Worm (Caenorhabditis elegans) whole organism, young adult: ENCODE measurements around the gene fbxb-65.

Source experiments
- B0019.2 ChIP-seq: fragments of 200-800 bp; sonication (Bioruptor generic); conservative IDR thresholded peaks from 2 replicates; pipeline ENCODE4 v1.3.6; 2022; ENCODE audit warnings: missing genetic modification reagents, missing genetic modification characterization, missing compliant biosample characterization
- F37B4.10 ChIP-seq: fragments of 200-800 bp; sonication (Bioruptor generic); IDR thresholded peaks from 2 replicates; pipeline ENCODE4 v1.3.6; 2022; ENCODE audit warnings: missing genetic modification characterization, missing compliant biosample characterization
- F39B2.1 ChIP-seq: fragments of 200-800 bp; sonication (Bioruptor generic); IDR thresholded peaks from 2 replicates; pipeline ENCODE4 v1.3.6; 2022; ENCODE audit warnings: missing genetic modification reagents, missing genetic modification characterization, missing compliant biosample characterization
- F55B11.4 ChIP-seq: sonication (generic microtip); optimal IDR thresholded peaks from 2 replicates; lab custom pipeline; 2016; ENCODE audit warnings: missing compliant biosample characterization, missing genetic modification characterization, borderline replicate concordance; ENCODE audit not compliant: insufficient read depth
- F57C9.4 ChIP-seq: sonication (generic microtip); optimal IDR thresholded peaks from 2 replicates; lab custom pipeline; 2017; ENCODE audit warnings: mild to moderate bottlenecking, missing genetic modification characterization, missing compliant biosample characterization
- Y53G8AR.9 ChIP-seq: fragments of 200-800 bp; sonication (Bioruptor generic); conservative IDR thresholded peaks from 2 replicates; pipeline ENCODE4 v1.3.6; 2022; ENCODE audit warnings: missing genetic modification reagents, missing genetic modification characterization, missing compliant biosample characterization
- Y67H2A.10 ChIP-seq: fragments of 200-800 bp; sonication (Bioruptor generic); conservative IDR thresholded peaks from 2 replicates; pipeline ENCODE4 v1.3.6; 2022; ENCODE audit warnings: missing genetic modification reagents, missing genetic modification characterization, missing compliant biosample characterization
- akir-1 ChIP-seq: fragments of 200-800 bp; sonication (Bioruptor generic); optimal IDR thresholded peaks from 2 replicates; lab custom pipeline; 2018; ENCODE audit warnings: mild to moderate bottlenecking, missing genetic modification characterization, moderate library complexity, missing compliant biosample characterization
- aptf-2 ChIP-seq: fragments of 200-800 bp; sonication (Bioruptor generic); conservative IDR thresholded peaks from 2 replicates; pipeline ENCODE4 v1.3.6; 2022; ENCODE audit warnings: missing genetic modification reagents, missing genetic modification characterization, missing compliant biosample characterization
- aptf-3 ChIP-seq: fragments of 200-800 bp; sonication (Bioruptor generic); IDR thresholded peaks from 2 replicates; pipeline ENCODE4 v1.3.6; 2022; ENCODE audit warnings: missing genetic modification characterization, missing compliant biosample characterization
- athp-1 ChIP-seq: sonication (generic microtip); optimal IDR thresholded peaks from 2 replicates; lab custom pipeline; 2017; ENCODE audit warnings: mild to moderate bottlenecking, missing genetic modification characterization, missing compliant biosample characterization
- attf-6 ChIP-seq: fragments of 200-800 bp; sonication (Bioruptor generic); IDR thresholded peaks from 2 replicates; pipeline ENCODE4 v1.3.6; 2022; ENCODE audit warnings: missing genetic modification reagents, missing genetic modification characterization, missing compliant biosample characterization
- bed-1 ChIP-seq: fragments of 200-800 bp; sonication (Bioruptor generic); IDR thresholded peaks from 2 replicates; pipeline ENCODE4 v1.3.6; 2022; ENCODE audit warnings: missing genetic modification reagents, missing genetic modification characterization, missing compliant biosample characterization
- ceh-100 ChIP-seq: fragments of 200-800 bp; sonication (Bioruptor generic); IDR thresholded peaks from 2 replicates; pipeline ENCODE4 v1.3.6; 2022; ENCODE audit warnings: missing genetic modification reagents, missing genetic modification characterization, missing compliant biosample characterization
- ceh-40 ChIP-seq: fragments of 200-800 bp; sonication (Bioruptor generic); IDR thresholded peaks from 2 replicates; pipeline ENCODE4 v1.3.6; 2022; ENCODE audit warnings: missing genetic modification characterization, missing compliant biosample characterization
- ceh-91 ChIP-seq: fragments of 200-800 bp; sonication (Bioruptor generic); IDR thresholded peaks from 2 replicates; pipeline ENCODE4 v1.3.6; 2022; ENCODE audit warnings: missing genetic modification reagents, missing genetic modification characterization, missing compliant biosample characterization
- dpff-1 ChIP-seq: sonication (generic microtip); optimal IDR thresholded peaks from 2 replicates; lab custom pipeline; 2017; ENCODE audit warnings: mild to moderate bottlenecking, missing genetic modification characterization, missing compliant biosample characterization
- dpl-1 ChIP-seq: fragments of 150-350 bp; optimal IDR thresholded peaks from 2 replicates; lab custom pipeline; 2014; ENCODE audit warnings: missing biosample characterization, missing genetic modification reagents, missing genetic modification characterization
- egl-44 ChIP-seq: fragments of 200-800 bp; sonication (Bioruptor generic); IDR thresholded peaks from 2 replicates; pipeline ENCODE4 v1.3.6; 2022; ENCODE audit warnings: missing genetic modification reagents, missing genetic modification characterization, missing compliant biosample characterization
- fkh-3 ChIP-seq: sonication (generic microtip); optimal IDR thresholded peaks from 2 replicates; lab custom pipeline; 2016; ENCODE audit warnings: mild to moderate bottlenecking, missing genetic modification characterization, missing compliant biosample characterization
- gei-17 ChIP-seq: fragments of 200-800 bp; sonication (Bioruptor generic); optimal IDR thresholded peaks from 2 replicates; lab custom pipeline; 2018; ENCODE audit warnings: mild to moderate bottlenecking, missing genetic modification characterization, missing compliant biosample characterization
- him-1 ChIP-seq: sonication (generic microtip); optimal IDR thresholded peaks from 2 replicates; lab custom pipeline; 2016; ENCODE audit warnings: missing genotype, missing genetic modification reagents, missing genetic modification characterization, missing compliant biosample characterization
- hrde-1 ChIP-seq: sonication (generic microtip); optimal IDR thresholded peaks from 2 replicates; lab custom pipeline; 2016; ENCODE audit warnings: missing genetic modification characterization, mild to moderate bottlenecking, missing compliant biosample characterization, moderate library complexity, missing genotype, missing genetic modification reagents, borderline replicate concordance
- hsf-1 ChIP-seq: fragments of 200-800 bp; sonication (Bioruptor generic); IDR thresholded peaks from 2 replicates; pipeline ENCODE4 v1.3.6; 2022; ENCODE audit warnings: missing genetic modification reagents, missing genetic modification characterization, missing compliant biosample characterization
- lir-1 ChIP-seq: fragments of 200-800 bp; sonication (Bioruptor generic); conservative IDR thresholded peaks from 2 replicates; pipeline ENCODE4 v1.3.6; 2022; ENCODE audit warnings: missing genetic modification reagents, missing genetic modification characterization, missing compliant biosample characterization
- madf-6 ChIP-seq: fragments of 200-800 bp; sonication (Bioruptor generic); IDR thresholded peaks from 2 replicates; pipeline ENCODE4 v1.3.6; 2022; ENCODE audit warnings: missing genetic modification reagents, missing genetic modification characterization, missing compliant biosample characterization
- madf-8 ChIP-seq: fragments of 200-800 bp; sonication (Bioruptor generic); conservative IDR thresholded peaks from 2 replicates; pipeline ENCODE4 v1.3.6; 2022; ENCODE audit warnings: missing genetic modification reagents, missing genetic modification characterization, missing compliant biosample characterization
- mcd-1 ChIP-seq: fragments of 200-800 bp; sonication (Bioruptor generic); IDR thresholded peaks from 2 replicates; pipeline ENCODE4 v1.3.6; 2022; ENCODE audit warnings: missing genetic modification reagents, missing genetic modification characterization, missing compliant biosample characterization
- mel-28 ChIP-seq: sonication (generic microtip); optimal IDR thresholded peaks from 2 replicates; lab custom pipeline; 2016; ENCODE audit warnings: borderline replicate concordance, mild to moderate bottlenecking, missing genetic modification characterization, missing compliant biosample characterization
- nhr-179 ChIP-seq: sonication (generic microtip); optimal IDR thresholded peaks from 2 replicates; lab custom pipeline; 2016; ENCODE audit warnings: mild to moderate bottlenecking, missing genetic modification characterization, missing compliant biosample characterization
- rpc-1 ChIP-seq, 2 experiments: fragments of 150-350 bp in 1 of 2; sonication (generic microtip) in 1 of 2; optimal IDR thresholded peaks; 2 replicates each; lab custom pipeline; 2014 to 2018; ENCODE audit warnings: missing biosample characterization in 1 of 2, missing genetic modification characterization in 1 of 2, missing genetic modification reagents in 1 of 2, missing genotype in 1 of 2
- snpc-1.1 ChIP-seq: sonication (generic microtip); optimal IDR thresholded peaks from 2 replicates; lab custom pipeline; 2017; ENCODE audit warnings: missing genetic modification characterization, mild to moderate bottlenecking, missing compliant biosample characterization, antibody characterized with exemption, moderate library complexity, missing genotype, missing genetic modification reagents; ENCODE audit not compliant: insufficient read depth
- snpc-3.4 ChIP-seq: sonication (generic microtip); optimal IDR thresholded peaks from 2 replicates; lab custom pipeline; 2017; ENCODE audit warnings: missing genetic modification characterization, mild to moderate bottlenecking, missing compliant biosample characterization, antibody characterized with exemption, moderate library complexity, missing genotype, missing genetic modification reagents
- snpc-4 ChIP-seq, 5 experiments: fragments of 150-350 bp in 1 of 5; sonication (generic microtip) in 4 of 5; optimal IDR thresholded peaks; 2 replicates each; lab custom pipeline; 2014 to 2018; ENCODE audit warnings: missing genetic modification characterization in 5 of 5, missing biosample characterization in 3 of 5, antibody characterized with exemption in 2 of 5, mild to moderate bottlenecking in 2 of 5, missing compliant biosample characterization in 2 of 5, missing genotype in 2 of 5, moderate library complexity in 2 of 5, missing genetic modification reagents in 1 of 5
- tbp1 ChIP-seq: fragments of 200-800 bp; sonication (Bioruptor generic); optimal IDR thresholded peaks from 2 replicates; lab custom pipeline; 2018; ENCODE audit warnings: mild to moderate bottlenecking, missing genetic modification characterization, missing compliant biosample characterization
- tbx-9 ChIP-seq: sonication (generic microtip); optimal IDR thresholded peaks from 2 replicates; lab custom pipeline; 2016; ENCODE audit warnings: borderline replicate concordance, missing genetic modification characterization, inconsistent platforms, missing compliant biosample characterization
- unc-62 ChIP-seq: fragments of 150-350 bp; optimal IDR thresholded peaks from 2 replicates; lab custom pipeline; 2014; ENCODE audit warnings: missing biosample characterization, missing genetic modification reagents, missing genetic modification characterization
- zim-3 ChIP-seq: sonication (generic microtip); optimal IDR thresholded peaks from 2 replicates; lab custom pipeline; 2017; ENCODE audit warnings: mild to moderate bottlenecking, missing genetic modification characterization, moderate library complexity, missing compliant biosample characterization
- ztf-18 ChIP-seq: sonication (generic microtip); optimal IDR thresholded peaks from 2 replicates; lab custom pipeline; 2016; ENCODE audit warnings: missing genotype, mild to moderate bottlenecking, missing genetic modification characterization, missing compliant biosample characterization
- ztf-25 ChIP-seq: fragments of 200-800 bp; sonication (Bioruptor generic); IDR thresholded peaks from 2 replicates; pipeline ENCODE4 v1.3.6; 2022; ENCODE audit warnings: missing genetic modification reagents, missing genetic modification characterization, missing compliant biosample characterization

fbxb-65 gene

DNA sequence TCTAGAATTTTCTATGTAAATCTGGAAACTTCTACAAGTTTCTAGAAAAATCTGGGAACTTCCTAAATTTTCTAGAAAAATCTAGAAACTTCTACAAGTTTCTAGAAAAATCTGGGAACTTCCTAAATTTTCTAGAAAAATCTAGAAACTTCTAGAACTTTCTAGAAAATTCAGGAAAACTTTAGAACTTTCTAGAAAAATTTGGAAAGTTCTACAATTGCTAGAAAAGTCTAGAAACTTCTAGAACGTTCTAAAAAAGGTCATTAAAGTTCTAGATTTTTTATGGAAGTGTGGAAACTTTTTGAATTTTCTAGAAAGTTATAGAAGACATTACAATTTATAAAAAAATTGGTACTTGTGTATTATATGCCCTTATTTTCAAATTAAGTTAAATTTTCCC is 36.3 kb upstream of the fbxb-65 start, which contains the start of gene F55C9.5:
TSS of gene F55C9.5 (minus strand) at position 101 of the 400 bp plus-strand sequence.
- TF ChIP-seq rpc-1 (optimal IDR thresholded peaks at IDR 0.05; lab: Kevin White, UChicago): peak; percentile 12
- no peak for TF ChIP-seq rpc-1 (tag; optimal IDR thresholded peaks at IDR 0.05; lab: Kevin White, UChicago)
- peak; percentile 81 for TF ChIP-seq hsf-1
- TF ChIP-seq Y53G8AR.9: no peak

DNA sequence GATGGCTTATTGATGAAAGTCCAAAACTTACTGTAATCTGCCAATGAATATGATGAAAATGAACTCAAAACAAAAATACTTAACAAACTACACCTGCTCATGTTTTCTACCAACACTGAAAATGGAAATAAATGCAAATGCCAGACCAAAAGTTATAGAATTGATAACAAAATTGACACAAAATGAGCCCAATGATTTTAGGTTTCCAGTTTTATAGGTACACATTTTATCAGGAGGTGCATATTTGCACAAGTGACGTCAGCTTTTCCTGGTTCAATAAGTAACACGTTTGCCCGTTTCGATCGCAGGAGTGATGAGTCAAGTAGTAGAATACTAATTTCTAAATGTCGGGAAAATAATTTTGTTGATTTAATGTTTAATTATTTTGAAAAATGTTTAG is 32.6 kb upstream of the fbxb-65 start, which contains the start of gene F55C9.6:
TSS of gene F55C9.6 (minus strand) at position 101 of the 400 bp plus-strand sequence.
- TF ChIP-seq madf-8 (no peak), akir-1 (GFP tag; lab: Kevin White, UChicago) (no peak), F39B2.1 (no peak), ceh-40 (no peak), lir-1 (no peak), him-1 (tag; lab: Kevin White, UChicago) (no peak), snpc-3.4 (tag; lab: Kevin White, UChicago) (no peak), hsf-1 (no peak), snpc-1.1 (tag; lab: Kevin White, UChicago) (no peak), Y67H2A.10 (GFP tag; lab: Robert Waterston, UW) (no peak), ceh-100 (GFP tag; lab: Robert Waterston, UW) (no peak), athp-1 (tag; lab: Kevin White, UChicago) (no peak), egl-44 (GFP tag; lab: Robert Waterston, UW) (no peak), mcd-1 (GFP tag; lab: Robert Waterston, UW) (no peak)

DNA sequence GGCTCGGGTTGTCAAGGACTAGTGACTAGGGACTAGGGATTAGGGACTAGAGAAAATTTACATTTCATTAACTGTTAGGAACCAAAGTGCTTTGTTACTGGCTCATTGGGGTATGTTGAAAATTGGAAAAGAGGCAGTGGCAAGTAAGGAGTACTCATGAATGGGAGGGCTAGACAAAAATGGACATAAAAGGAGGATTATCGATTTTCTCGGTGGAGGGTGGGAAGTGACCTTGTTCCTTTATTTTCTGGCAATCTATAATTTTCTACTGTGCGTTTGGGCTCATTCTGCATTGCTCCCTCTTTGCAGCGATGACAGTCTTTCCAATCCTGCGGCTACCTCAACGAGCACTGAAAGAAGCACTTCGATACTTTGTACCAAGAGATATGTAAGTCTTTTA is 31.9 kb upstream of the fbxb-65 start, which contains the start of gene fbxb-60:
TSS of gene fbxb-60 (plus strand) at position 301 of the 400 bp plus-strand sequence.
- TF ChIP-seq zim-3 (no peak), F39B2.1 (no peak), rpc-1 (optimal IDR thresholded peaks at IDR 0.05; lab: Kevin White, UChicago) (no peak), rpc-1 (tag; optimal IDR thresholded peaks at IDR 0.05; lab: Kevin White, UChicago) (no peak), dpl-1 (no peak), nhr-179 (tag; lab: Kevin White, UChicago) (no peak)

ce11 chrV:19299262-19299661 is 30.1 kb upstream of the fbxb-65 start, which contains the start of gene F55C9.14:
Gene F55C9.14, plus strand, starts transcription at chrV:19299562.
- TF ChIP-seq fkh-3 (no peak), unc-62 (GFP tag; lab: Kevin White, UChicago) (no peak), madf-6 (GFP tag; lab: Robert Waterston, UW) (no peak), zim-3 (no peak), bed-1 (GFP tag; lab: Robert Waterston, UW) (no peak), hrde-1 (tag; lab: Kevin White, UChicago) (no peak), F37B4.10 (GFP tag; lab: Robert Waterston, UW) (no peak), ceh-40 (no peak), ztf-25 (GFP tag; lab: Robert Waterston, UW) (no peak), gei-17 (GFP tag; lab: Kevin White, UChicago) (no peak), mel-28 (tag; lab: Kevin White, UChicago) (no peak), aptf-2 (no peak), F57C9.4 (tag; lab: Kevin White, UChicago) (no peak)

DNA sequence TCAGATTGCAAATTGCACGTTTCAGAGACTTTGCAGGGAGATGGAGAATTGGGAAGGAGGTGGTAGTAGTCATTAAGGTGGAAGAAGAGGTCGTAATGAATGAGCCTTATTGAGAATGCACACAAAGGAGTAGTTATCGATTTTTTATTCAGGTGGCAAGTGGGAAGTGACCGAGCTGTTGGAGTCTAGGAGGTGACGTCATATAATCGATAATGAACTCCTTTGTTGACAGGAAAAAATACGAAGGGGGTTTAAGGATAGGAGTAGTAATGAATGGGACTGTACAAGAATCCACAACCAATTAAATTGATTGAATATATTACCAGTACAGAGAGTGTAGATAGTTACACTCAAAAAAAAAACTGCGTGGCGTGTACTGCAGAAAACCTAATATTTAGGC is 27.4 kb upstream of the fbxb-65 start, which contains the start of gene fbxb-62:
TSS of gene fbxb-62 (minus strand) at position 101 of the 400 bp plus-strand sequence.
- TF ChIP-seq ceh-91 (GFP tag; lab: Robert Waterston, UW): no peak
- no peak for TF ChIP-seq athp-1 (tag; lab: Kevin White, UChicago)
- no peak for TF ChIP-seq tbp1 (GFP tag; lab: Kevin White, UChicago)
- no peak for TF ChIP-seq dpff-1
- no peak for TF ChIP-seq hrde-1 (tag; lab: Kevin White, UChicago)
- TF ChIP-seq B0019.2 (GFP tag; lab: Robert Waterston, UW): no peak
- no peak for TF ChIP-seq snpc-4 (GFP tag; optimal IDR thresholded peaks at IDR 0.05; lab: Kevin White, UChicago)
- no peak for TF ChIP-seq snpc-4 (tag; optimal IDR thresholded peaks at IDR 0.05; lab: Kevin White, UChicago)
- TF ChIP-seq fkh-3: no peak
- no peak for TF ChIP-seq attf-6 (GFP tag; lab: Robert Waterston, UW)
- no peak for TF ChIP-seq ztf-18 (tag; lab: Kevin White, UChicago)
- TF ChIP-seq aptf-3 (GFP tag; lab: Robert Waterston, UW): no peak
- no peak for TF ChIP-seq ceh-40
- TF ChIP-seq F55B11.4 (tag; lab: Kevin White, UChicago): no peak
- no peak for TF ChIP-seq tbx-9 (tag; lab: Kevin White, UChicago)
